Worm (Caenorhabditis elegans): ENCODE data around the gene C48B4.10.

Gene C48B4.10

ce11 chrIII:9564410-9564809, at the start of gene C48B4.10:
C48B4.10 (minus strand) TSS chrIII:9564510.
- TF ChIP-seq unc-62 (GFP tag; optimal IDR thresholded peaks at IDR 0.05) = no peak

- no peak for TF ChIP-seq unc-62 (GFP tag; optimal IDR thresholded peaks at IDR 0.05)
These were observed 47.8 kb upstream of the C48B4.10 start, which contains the start of gene bbs-4 for ce11 chrIII:9612097-9612496. bbs-4 (minus strand) TSS chrIII:9612197.

ce11 chrIII:9608650-9609049, 44.3 kb upstream of the C48B4.10 start, which contains the start of gene clec-161:
clec-161 (minus strand) TSS chrIII:9608750.
- no peak for TF ChIP-seq unc-62 (GFP tag; optimal IDR thresholded peaks at IDR 0.05)

ce11 chrIII:9600645-9601044, 36.3 kb upstream of the C48B4.10 start, which contains the start of gene F58A4.2:
F58A4.2 (minus strand) TSS chrIII:9600745.
- TF ChIP-seq unc-62 (GFP tag; optimal IDR thresholded peaks at IDR 0.05) = no peak

- TF ChIP-seq unc-62 (GFP tag; optimal IDR thresholded peaks at IDR 0.05) = no peak
These were observed 33.9 kb upstream of the C48B4.10 start, which contains the start of gene F58A4.1 for ce11 chrIII:9598168-9598567. F58A4.1 (plus strand) TSS chrIII:9598468.

ce11 chrIII:9597044-9597443, 32.7 kb upstream of the C48B4.10 start, which contains the start of gene C48B4.12:
C48B4.12 (plus strand) TSS chrIII:9597344.
- no peak for TF ChIP-seq unc-62 (GFP tag; optimal IDR thresholded peaks at IDR 0.05)

ce11 chrIII:9595563-9595962, 31.3 kb upstream of the C48B4.10 start, which contains the start of gene rom-2:
rom-2 (minus strand) TSS chrIII:9595663.
- TF ChIP-seq unc-62 (GFP tag; optimal IDR thresholded peaks at IDR 0.05) = no peak

ce11 chrIII:9592118-9592517, 27.8 kb upstream of the C48B4.10 start, which contains the start of gene acox-1.5:
acox-1.5 (minus strand) TSS chrIII:9592192.
- no peak for TF ChIP-seq unc-62 (GFP tag; optimal IDR thresholded peaks at IDR 0.05)

- no peak for TF ChIP-seq unc-62 (GFP tag; optimal IDR thresholded peaks at IDR 0.05)
These were observed 25.9 kb upstream of the C48B4.10 start for ce11 chrIII:9590212-9590611.

- no peak for TF ChIP-seq unc-62 (GFP tag; optimal IDR thresholded peaks at IDR 0.05)
These were observed 21.0 kb upstream of the C48B4.10 start for ce11 chrIII:9585314-9585713.

- TF ChIP-seq unc-62 (GFP tag; optimal IDR thresholded peaks at IDR 0.05) = no peak
These were observed 18.9 kb upstream of the C48B4.10 start for ce11 chrIII:9583224-9583623.

- no peak for TF ChIP-seq unc-62 (GFP tag; optimal IDR thresholded peaks at IDR 0.05)
These were observed 17.9 kb upstream of the C48B4.10 start, which contains the start of gene C48B4.3 for ce11 chrIII:9582240-9582639. C48B4.3 (minus strand) TSS chrIII:9582388.

- no peak for TF ChIP-seq unc-62 (GFP tag; optimal IDR thresholded peaks at IDR 0.05)
These were observed 16.0 kb upstream of the C48B4.10 start, which contains the start of gene ced-7 for ce11 chrIII:9580039-9580891. ced-7 (minus strand) TSS chrIII:9580089.

ce11 chrIII:9570869-9571268, 6.6 kb upstream of the C48B4.10 start:
- TF ChIP-seq unc-62 (GFP tag; optimal IDR thresholded peaks at IDR 0.05) = no peak

- TF ChIP-seq unc-62 (GFP tag; optimal IDR thresholded peaks at IDR 0.05) = no peak
These were observed 4.1 kb upstream of the C48B4.10 start, which contains the start of gene C48B4.13 for ce11 chrIII:9568451-9568850. C48B4.13 (plus strand) TSS chrIII:9568751.

ce11 chrIII:9565973-9566372, 1.7 kb upstream of the C48B4.10 start, which contains the start of gene C48B4.11:
C48B4.11 (minus strand) TSS chrIII:9566115.
- TF ChIP-seq unc-62 (GFP tag; optimal IDR thresholded peaks at IDR 0.05) = no peak

ce11 chrIII:9563235-9563634, 1.1 kb downstream of the C48B4.10 start, which contains the start of gene C48B4.9:
C48B4.9 (minus strand) TSS chrIII:9563335.
- no peak for TF ChIP-seq unc-62 (GFP tag; optimal IDR thresholded peaks at IDR 0.05)
